Worm (Caenorhabditis elegans): ENCODE data around the gene mec-18.

Gene mec-18

ce11 chrX:4222779-4223387, 51.1 kb downstream of the mec-18 start (continued):
- TF ChIP-seq ztf-1 (GFP tag; conservative IDR thresholded peaks at IDR 0.05) = no peak
- peak; percentile 83 for TF ChIP-seq sma-9 (GFP tag; optimal IDR thresholded peaks at IDR 0.05)
- no peak for TF ChIP-seq sma-9 (tag; optimal IDR thresholded peaks at IDR 0.05)
- peak; percentile 34 for TF ChIP-seq nhr-237 (tag; optimal IDR thresholded peaks at IDR 0.05)
- TF ChIP-seq lsy-2 (tag; optimal IDR thresholded peaks at IDR 0.05) = peak; percentile 39 to 81
- TF ChIP-seq sma-3 (GFP tag; optimal IDR thresholded peaks at IDR 0.05) = peak; percentile 94
- peak; percentile 77 for TF ChIP-seq nhr-25 (tag; optimal IDR thresholded peaks at IDR 0.05)
- peak; percentile 36 for TF ChIP-seq nhr-10 (tag; optimal IDR thresholded peaks at IDR 0.05)
- TF ChIP-seq nhr-6 (tag; optimal IDR thresholded peaks at IDR 0.05) = peak; percentile 86
- no peak for TF ChIP-seq nhr-77 (tag; optimal IDR thresholded peaks at IDR 0.05)
- TF ChIP-seq nhr-12 (tag; optimal IDR thresholded peaks at IDR 0.05) = no peak
- no peak for TF ChIP-seq R02D3.7 (tag; optimal IDR thresholded peaks at IDR 0.05)
- TF ChIP-seq dmd-4 (tag; optimal IDR thresholded peaks at IDR 0.05) = no peak
- TF ChIP-seq elt-1 (tag; optimal IDR thresholded peaks at IDR 0.05) = peak; percentile 44
- no peak for TF ChIP-seq unc-39 (tag; optimal IDR thresholded peaks at IDR 0.05)

ce11 chrX:4222200-4222599, 51.8 kb downstream of the mec-18 start:
- TF ChIP-seq C34F6.9 (tag; optimal IDR thresholded peaks at IDR 0.05) = peak; percentile 14
- TF ChIP-seq lsy-2 (tag; optimal IDR thresholded peaks at IDR 0.05) = peak in 1 of 2 experiments; percentile 68
- TF ChIP-seq crh-2 (tag; optimal IDR thresholded peaks at IDR 0.05) = no peak
- TF ChIP-seq mab-5 (tag; optimal IDR thresholded peaks at IDR 0.05) = no peak
- TF ChIP-seq fos-1 (tag; optimal IDR thresholded peaks at IDR 0.05) = peak; percentile 74
- TF ChIP-seq lin-13 (GFP tag; optimal IDR thresholded peaks at IDR 0.05) = no peak
- no peak for TF ChIP-seq nhr-10 (tag; optimal IDR thresholded peaks at IDR 0.05)
- no peak for TF ChIP-seq lin-39 (tag; optimal IDR thresholded peaks at IDR 0.05)

All from whole organism, L2 larva.